Worm (Caenorhabditis elegans) whole organism, early embryonic: Measurements from ENCODE around the gene tbg-1.

Experiments
- B0310.2 ChIP-seq: sonication (generic microtip); optimal IDR thresholded peaks from 2 replicates; lab custom pipeline; 2016; ENCODE audit warnings: mild to moderate bottlenecking, missing genetic modification characterization, missing compliant biosample characterization
- F13C5.2 ChIP-seq: sonication (generic microtip); optimal IDR thresholded peaks from 2 replicates; lab custom pipeline; 2017; ENCODE audit warnings: mild to moderate bottlenecking, missing genetic modification characterization, inconsistent platforms, missing compliant biosample characterization
- aly-1 ChIP-seq: sonication (generic microtip); optimal IDR thresholded peaks from 2 replicates; lab custom pipeline; 2016; ENCODE audit warnings: missing genetic modification characterization, missing compliant biosample characterization
- ama-1 ChIP-seq: fragments of 150-350 bp; optimal IDR thresholded peaks from 2 replicates; lab custom pipeline; 2014
- ceh-13 ChIP-seq: fragments of 200-800 bp; sonication (Bioruptor generic); optimal IDR thresholded peaks from 2 replicates; lab custom pipeline; 2018; ENCODE audit warnings: mild to moderate bottlenecking, missing genetic modification characterization, missing compliant biosample characterization
- ceh-36 ChIP-seq: sonication (generic microtip); optimal IDR thresholded peaks from 2 replicates; lab custom pipeline; 2016; ENCODE audit warnings: missing genetic modification characterization, inconsistent platforms, missing compliant biosample characterization
- ets-7 ChIP-seq: sonication (generic microtip); optimal IDR thresholded peaks from 2 replicates; lab custom pipeline; 2016; ENCODE audit warnings: missing genotype, missing genetic modification characterization, missing compliant biosample characterization
- flt-1 ChIP-seq: fragments of 200-800 bp; sonication (Bioruptor generic); IDR thresholded peaks from 2 replicates; pipeline ENCODE4 v1.3.6; 2022; ENCODE audit warnings: missing genetic modification characterization, missing compliant biosample characterization
- hmbx-1 ChIP-seq: sonication (generic microtip); optimal IDR thresholded peaks from 2 replicates; lab custom pipeline; 2016; ENCODE audit warnings: mild to moderate bottlenecking, missing genetic modification characterization, missing compliant biosample characterization
- hmg-4 ChIP-seq: fragments of 200-800 bp; sonication (Bioruptor generic); optimal IDR thresholded peaks from 2 replicates; lab custom pipeline; 2018; ENCODE audit warnings: mild to moderate bottlenecking, missing genetic modification characterization, missing compliant biosample characterization
- hnd-1 ChIP-seq: sonication (generic microtip); optimal IDR thresholded peaks from 2 replicates; lab custom pipeline; 2016; ENCODE audit warnings: missing genetic modification characterization, missing compliant biosample characterization
- pes-1 ChIP-seq: fragments of 200-800 bp; sonication (Bioruptor generic); IDR thresholded peaks from 2 replicates; pipeline ENCODE4 v1.3.6; 2022; ENCODE audit warnings: missing genetic modification reagents, missing genetic modification characterization, missing compliant biosample characterization
- scrt-1 ChIP-seq: fragments of 200-800 bp; sonication (Bioruptor generic); IDR thresholded peaks from 2 replicates; pipeline ENCODE4 v1.3.6; 2022; ENCODE audit warnings: missing genetic modification characterization, missing compliant biosample characterization
- sea-1 ChIP-seq: fragments of 200-800 bp; sonication (Bioruptor generic); conservative IDR thresholded peaks from 2 replicates; pipeline ENCODE4 v1.3.6; 2022; ENCODE audit warnings: missing genetic modification characterization, missing compliant biosample characterization
- tbx-11 ChIP-seq: fragments of 200-800 bp; sonication (Bioruptor generic); IDR thresholded peaks from 2 replicates; pipeline ENCODE4 v1.3.6; 2022; ENCODE audit warnings: missing genetic modification characterization, missing compliant biosample characterization
- tbx-37 ChIP-seq: fragments of 200-800 bp; sonication (Bioruptor generic); conservative IDR thresholded peaks from 2 replicates; pipeline ENCODE4 v1.3.6; 2022; ENCODE audit warnings: missing genetic modification reagents, missing genetic modification characterization, missing compliant biosample characterization
- tra-4 ChIP-seq: sonication (generic microtip); optimal IDR thresholded peaks from 2 replicates; lab custom pipeline; 2017; ENCODE audit warnings: missing genetic modification characterization, missing compliant biosample characterization

tbg-1 gene

DNA sequence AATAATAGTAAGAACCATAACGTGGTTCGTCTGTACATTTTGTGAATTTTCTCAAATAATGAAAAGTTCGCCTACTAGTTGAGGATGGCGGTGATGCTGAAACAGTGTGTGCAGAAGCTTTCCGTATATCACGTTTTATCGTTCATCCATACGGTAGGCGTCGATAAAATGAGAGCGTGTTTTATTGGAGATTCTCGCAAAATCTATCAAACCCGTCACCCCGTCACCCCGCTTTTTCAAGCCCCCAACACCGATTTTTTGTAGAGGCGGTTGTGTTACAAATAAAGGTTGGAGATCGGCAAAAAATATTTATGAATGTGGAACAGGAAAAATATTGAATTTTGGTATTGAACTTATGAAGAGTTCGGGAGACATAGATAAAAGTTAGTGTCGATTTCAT is 20.3 kb downstream of the tbg-1 start, which contains the start of gene clec-161:
Gene clec-161 (minus strand): TSS at position 101 of the 400 bp plus-strand sequence.
- TF ChIP-seq sea-1 (GFP tag; lab: Robert Waterston, UW) (no peak), pes-1 (no peak), tbx-37 (GFP tag; lab: Robert Waterston, UW) (no peak), tra-4 (tag; lab: Kevin White, UChicago) (no peak), ets-7 (tag; lab: Kevin White, UChicago) (no peak), ama-1 (lab: Kevin White, UChicago) (no peak), tbx-11 (no peak)

DNA sequence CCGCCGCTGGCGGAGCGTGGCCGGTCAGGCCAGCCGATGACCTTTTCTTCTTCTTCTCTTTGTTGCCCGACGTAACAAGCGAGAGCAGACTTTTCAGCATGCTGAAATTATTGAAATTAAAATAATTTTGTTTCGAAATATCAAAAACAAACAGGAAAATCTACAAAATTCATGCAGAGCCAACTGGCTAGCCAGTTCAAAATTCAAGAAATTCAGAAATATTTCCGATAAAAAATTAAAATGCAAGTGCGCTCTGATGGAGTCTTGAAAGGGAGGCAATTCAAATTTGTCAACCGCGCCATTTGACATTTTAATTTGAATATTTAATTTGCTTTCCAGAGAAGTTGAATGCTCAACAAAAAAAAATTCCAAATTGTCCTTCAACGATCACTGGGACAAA is 28.3 kb downstream of the tbg-1 start, which contains the start of gene F58A4.2:
Gene F58A4.2 (minus strand): TSS at position 101 of the 400 bp plus-strand sequence.
- no peak for TF ChIP-seq B0310.2 (tag; lab: Kevin White, UChicago)

DNA sequence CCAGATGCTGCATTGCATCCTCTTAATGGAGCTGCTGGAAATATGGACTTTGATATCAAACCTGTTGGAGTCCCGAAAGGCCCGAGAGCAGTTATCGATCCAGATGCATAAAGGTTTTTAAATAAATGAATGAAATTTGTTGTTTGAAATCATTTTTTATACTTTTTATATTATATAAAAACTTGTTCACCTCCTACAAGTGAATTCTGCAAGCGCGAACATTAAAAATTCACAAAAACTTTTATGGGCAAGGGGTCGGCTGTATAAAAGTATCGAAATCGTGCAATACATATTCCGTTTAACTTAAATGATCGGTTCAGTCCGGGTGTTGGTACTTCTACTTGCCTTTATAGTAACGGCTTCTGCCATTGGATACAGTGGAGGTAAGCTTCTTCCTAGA is 30.8 kb downstream of the tbg-1 start, which contains the start of gene F58A4.1:
Gene F58A4.1 (plus strand): TSS at position 301 of the 400 bp plus-strand sequence.
- TF ChIP-seq tra-4 (tag; lab: Kevin White, UChicago) (no peak), flt-1 (no peak), ceh-13 (no peak), pes-1 (no peak), scrt-1 (GFP tag; lab: Robert Waterston, UW) (no peak), hnd-1 (no peak), ets-7 (tag; lab: Kevin White, UChicago) (no peak), ceh-36 (no peak)

DNA sequence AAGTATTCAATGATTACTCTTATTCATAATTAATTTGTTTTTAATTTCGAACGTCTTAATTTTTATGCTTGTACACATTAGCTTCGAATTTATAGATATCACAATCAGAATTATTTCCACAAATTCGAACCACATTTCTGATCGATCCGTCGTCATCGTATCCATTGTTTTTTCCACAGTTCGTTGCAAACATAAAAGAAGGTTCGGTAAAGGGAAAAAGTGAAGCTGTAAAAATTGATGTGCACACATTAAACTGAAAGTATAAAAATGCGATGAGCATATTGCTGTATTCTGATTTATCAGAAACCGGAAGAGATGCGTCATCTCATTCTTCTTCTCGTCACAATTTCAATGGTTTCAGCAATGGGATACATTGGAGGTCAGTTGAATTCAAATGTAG is 31.9 kb downstream of the tbg-1 start, which contains the start of gene C48B4.12:
Gene C48B4.12 (plus strand): TSS at position 301 of the 400 bp plus-strand sequence.
- no peak for TF ChIP-seq sea-1 (GFP tag; lab: Robert Waterston, UW)
- TF ChIP-seq tra-4 (tag; lab: Kevin White, UChicago): no peak
- no peak for TF ChIP-seq scrt-1 (GFP tag; lab: Robert Waterston, UW)
- no peak for TF ChIP-seq flt-1
- TF ChIP-seq aly-1: no peak
- no peak for TF ChIP-seq ets-7 (tag; lab: Kevin White, UChicago)
- no peak for TF ChIP-seq ama-1 (lab: Kevin White, UChicago)
- TF ChIP-seq tbx-11: no peak
- TF ChIP-seq F13C5.2: no peak
- TF ChIP-seq hmbx-1: no peak
- no peak for TF ChIP-seq hmg-4 (GFP tag; lab: Kevin White, UChicago)
- TF ChIP-seq pes-1: no peak

DNA sequence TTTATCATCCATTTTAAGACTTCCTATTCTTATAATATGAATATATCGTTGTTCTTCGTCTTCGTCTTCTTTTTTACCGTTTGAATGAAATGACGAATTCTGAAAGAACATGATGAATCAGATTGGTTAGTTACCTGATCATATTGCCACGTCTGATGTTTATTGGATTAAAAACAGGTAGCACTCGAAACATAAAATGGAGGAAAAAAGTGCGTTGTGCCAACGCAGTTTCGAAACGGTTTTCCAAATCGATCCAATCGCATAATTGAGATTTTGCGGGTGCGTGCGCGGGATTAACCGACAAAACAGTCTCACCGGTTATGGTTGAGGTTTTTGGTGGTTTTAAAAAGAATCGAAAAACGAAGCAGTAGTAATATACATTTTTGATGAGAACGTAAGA is 33.4 kb downstream of the tbg-1 start, which contains the start of gene rom-2:
Gene rom-2 (minus strand): TSS at position 101 of the 400 bp plus-strand sequence.
- TF ChIP-seq hnd-1 (no peak), tbx-37 (GFP tag; lab: Robert Waterston, UW) (no peak), B0310.2 (tag; lab: Kevin White, UChicago) (no peak), aly-1 (no peak), ama-1 (lab: Kevin White, UChicago) (no peak)

DNA sequence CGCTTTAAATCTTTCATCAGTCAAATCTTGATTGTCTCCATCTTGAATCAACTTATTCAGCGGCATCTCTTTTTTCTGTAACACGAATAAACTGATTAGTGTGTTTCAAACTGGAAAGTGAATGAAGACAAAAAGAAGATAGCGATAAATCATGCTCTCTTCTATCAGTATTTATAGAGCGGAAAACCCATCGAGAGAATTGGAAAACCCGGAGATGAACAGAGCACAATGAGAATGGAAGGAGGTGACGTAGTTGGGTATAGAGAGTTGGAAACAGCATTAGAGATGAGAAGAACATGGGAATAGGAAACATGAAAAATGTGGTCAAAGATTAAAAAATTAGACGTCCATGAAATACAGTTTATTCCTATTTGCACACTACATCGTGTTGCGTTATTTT is 36.8 kb downstream of the tbg-1 start, which contains the start of gene acox-1.5:
Gene acox-1.5 (minus strand): TSS at position 75 of the 400 bp plus-strand sequence.
- no peak for TF ChIP-seq sea-1 (GFP tag; lab: Robert Waterston, UW)
- no peak for TF ChIP-seq ama-1 (lab: Kevin White, UChicago)
- no peak for TF ChIP-seq ceh-13
- TF ChIP-seq tbx-37 (GFP tag; lab: Robert Waterston, UW): no peak
- TF ChIP-seq ceh-36: no peak
- TF ChIP-seq tbx-11: no peak

DNA sequence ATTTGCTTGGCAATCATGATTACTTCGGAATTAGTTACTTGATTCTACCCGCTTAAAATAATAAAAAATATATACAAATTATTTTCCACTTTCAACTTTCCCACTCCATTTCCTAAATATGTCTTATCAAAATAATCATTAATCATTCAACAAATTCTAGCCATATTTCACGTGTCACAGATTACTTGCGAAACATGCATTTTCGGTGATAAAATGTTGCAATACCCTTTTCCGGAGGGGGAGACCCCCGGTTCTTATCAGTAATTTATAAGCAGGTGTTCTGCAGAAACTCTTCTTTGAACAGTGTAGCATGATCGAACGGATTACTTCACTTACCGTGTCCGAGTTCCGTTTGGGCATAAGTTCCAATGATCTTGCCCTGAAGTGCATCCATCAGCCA is 38.7 kb downstream of the tbg-1 start:
- TF ChIP-seq B0310.2 (tag; lab: Kevin White, UChicago) (no peak), hmbx-1 (no peak), ets-7 (tag; lab: Kevin White, UChicago) (no peak), tra-4 (tag; lab: Kevin White, UChicago) (no peak), tbx-37 (GFP tag; lab: Robert Waterston, UW) (no peak), pes-1 (no peak), aly-1 (no peak), scrt-1 (GFP tag; lab: Robert Waterston, UW) (no peak), F13C5.2 (no peak), flt-1 (no peak), tbx-11 (no peak), hmg-4 (GFP tag; lab: Kevin White, UChicago) (no peak), hnd-1 (no peak), ceh-36 (no peak), ceh-13 (no peak), sea-1 (GFP tag; lab: Robert Waterston, UW) (no peak), ama-1 (lab: Kevin White, UChicago) (no peak)

DNA sequence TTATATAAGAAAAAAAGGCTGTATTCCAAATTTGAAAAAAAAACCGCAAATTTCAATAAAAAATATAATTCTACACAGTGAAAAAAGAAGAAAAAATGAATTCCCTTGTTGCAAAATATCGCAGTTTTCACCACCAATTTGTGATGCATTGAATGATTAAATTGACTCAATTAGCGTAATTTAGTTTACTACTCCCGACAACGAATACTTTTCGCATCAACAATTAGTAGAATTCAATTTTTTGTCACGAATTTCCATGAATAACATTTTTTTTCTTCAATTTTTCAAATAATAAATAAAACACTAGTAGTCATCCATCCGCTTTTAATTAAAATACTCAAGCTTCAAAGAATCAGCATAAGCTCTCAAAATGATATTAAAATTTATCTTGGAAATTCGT is 43.6 kb downstream of the tbg-1 start:
- TF ChIP-seq sea-1 (GFP tag; lab: Robert Waterston, UW) (no peak), hmg-4 (GFP tag; lab: Kevin White, UChicago) (no peak), ceh-36 (no peak), ets-7 (tag; lab: Kevin White, UChicago) (no peak), aly-1 (no peak), tbx-37 (GFP tag; lab: Robert Waterston, UW) (no peak), pes-1 (no peak), hmbx-1 (no peak), hnd-1 (no peak)

DNA sequence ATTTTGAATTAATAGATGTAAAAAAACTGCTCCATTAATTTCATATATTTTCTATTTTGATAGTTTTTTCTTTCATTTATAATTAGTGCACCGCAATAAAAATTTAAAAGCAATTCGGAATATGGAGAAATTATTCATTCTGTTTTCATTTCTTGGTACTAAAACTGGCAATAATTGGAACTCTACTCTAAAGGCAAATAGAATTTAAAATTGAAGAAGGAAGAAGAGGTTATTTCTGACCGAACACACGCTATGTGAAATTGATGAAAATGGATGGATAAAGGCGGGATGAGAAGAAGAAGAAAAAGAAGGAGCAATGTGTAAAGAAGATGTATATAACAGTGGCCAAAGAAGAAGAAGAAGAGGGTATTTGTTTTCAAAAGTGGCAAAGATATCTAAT is 45.7 kb downstream of the tbg-1 start:
- no peak for TF ChIP-seq pes-1
- TF ChIP-seq F13C5.2: no peak
- TF ChIP-seq aly-1: no peak
